Fruit fly (Drosophila melanogaster): ENCODE data around the gene CG16713.

DNA sequence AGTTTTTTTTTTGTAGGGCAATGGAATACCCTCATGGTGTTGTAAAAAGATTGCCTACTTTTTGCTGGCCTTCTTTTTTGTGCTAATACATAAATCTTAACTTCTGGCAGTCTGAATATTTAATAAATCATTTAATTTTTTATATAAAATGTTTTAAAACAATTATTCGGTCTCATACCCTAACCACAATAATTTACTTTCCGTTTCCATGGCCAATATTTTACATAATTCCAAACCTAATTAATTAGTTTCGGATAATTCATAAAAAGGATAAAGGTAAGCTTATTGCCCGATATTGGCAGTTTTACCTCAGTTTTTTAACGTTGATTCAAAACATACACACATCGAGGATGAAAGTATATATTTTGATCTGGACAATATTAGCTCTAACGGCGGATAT, 4.7 kb upstream of the CG16713 start, which contains the start of gene CG42465:
- TF ChIP-seq CG10669 (GFP tag; optimal IDR thresholded peaks at IDR 0.05): no peak
- no peak for TF ChIP-seq dac (GFP tag; optimal IDR thresholded peaks at IDR 0.05)
- TF ChIP-seq CG6854 (GFP tag; optimal IDR thresholded peaks at IDR 0.05): no peak
- TF ChIP-seq acj6 (GFP tag; optimal IDR thresholded peaks at IDR 0.05): no peak
- TF ChIP-seq CG32006 (GFP tag; optimal IDR thresholded peaks at IDR 0.05): no peak
- TF ChIP-seq Eip78C (GFP tag): no peak
- no peak for TF ChIP-seq Gug (GFP tag; IDR thresholded peaks at IDR 0.05)
- TF ChIP-seq CG16779 (tag; optimal IDR thresholded peaks at IDR 0.05): no peak
- TF ChIP-seq lz (GFP tag; optimal IDR thresholded peaks at IDR 0.05): no peak
- no peak for TF ChIP-seq spab (GFP tag; optimal IDR thresholded peaks at IDR 0.05)
